Fruit fly (Drosophila melanogaster) whole organism, pupa: ENCODE data around the gene Sirt6.

Source experiments
- CG10348 ChIP-seq: fragments of 200-800 bp; sonication (Bioruptor generic); IDR thresholded peaks from 2 replicates; pipeline ENCODE4 v1.3.6; 2022; ENCODE audit warnings: missing biosample characterization, missing genetic modification characterization
- CG12605 ChIP-seq: fragments of 200-800 bp; sonication (Bioruptor generic); IDR thresholded peaks from 2 replicates; pipeline ENCODE4 v1.3.6; 2022; ENCODE audit warnings: missing biosample characterization, missing genetic modification characterization
- CG13204 ChIP-seq: fragments of 200-800 bp; sonication (Bioruptor generic); optimal IDR thresholded peaks from 2 replicates; lab custom pipeline; 2018; ENCODE audit warnings: missing biosample characterization, mild to moderate bottlenecking, missing genetic modification characterization, moderate library complexity
- CG14655 ChIP-seq: fragments of 200-800 bp; sonication (Bioruptor generic); optimal IDR thresholded peaks from 3 replicates; lab custom pipeline; 2017; ENCODE audit warnings: mild to moderate bottlenecking, missing biosample characterization, missing genetic modification reagents, missing genetic modification characterization
- CG15710 ChIP-seq: fragments of 200-800 bp; sonication (Bioruptor generic); optimal IDR thresholded peaks from 2 replicates; lab custom pipeline; 2018; ENCODE audit warnings: missing biosample characterization, mild to moderate bottlenecking, missing genetic modification characterization, moderate library complexity
- CG17806 ChIP-seq: fragments of 200-800 bp; sonication (Bioruptor generic); optimal IDR thresholded peaks from 2 replicates; lab custom pipeline; 2018; ENCODE audit warnings: missing biosample characterization, mild to moderate bottlenecking, missing genetic modification characterization, moderate library complexity
- CG32121 ChIP-seq: fragments of 200-800 bp; sonication (Bioruptor generic); IDR thresholded peaks from 2 replicates; pipeline ENCODE4 v1.3.6; 2022; ENCODE audit warnings: missing biosample characterization, missing genetic modification characterization
- CG34367 ChIP-seq: fragments of 200-800 bp; sonication (Bioruptor generic); optimal IDR thresholded peaks from 2 replicates; lab custom pipeline; 2018; ENCODE audit warnings: missing biosample characterization, mild to moderate bottlenecking, missing genetic modification characterization
- CG4496 ChIP-seq: fragments of 200-800 bp; sonication (Bioruptor generic); IDR thresholded peaks from 3 replicates; pipeline ENCODE4 v1.3.6; 2022; ENCODE audit warnings: missing biosample characterization, missing genetic modification characterization
- CG8159 ChIP-seq: fragments of 200-800 bp; sonication (Bioruptor generic); optimal IDR thresholded peaks from 3 replicates; lab custom pipeline; 2018; ENCODE audit warnings: missing biosample characterization, mild to moderate bottlenecking, missing genetic modification characterization, moderate library complexity
- CG8301 ChIP-seq: fragments of 200-800 bp; sonication (Bioruptor generic); optimal IDR thresholded peaks from 2 replicates; lab custom pipeline; 2018; ENCODE audit warnings: missing biosample characterization, mild to moderate bottlenecking, missing genetic modification characterization
- CG9948 ChIP-seq: fragments of 200-800 bp; sonication (Bioruptor generic); optimal IDR thresholded peaks from 2 replicates; lab custom pipeline; 2018; ENCODE audit warnings: missing biosample characterization, mild to moderate bottlenecking, missing genetic modification characterization, moderate library complexity
- D1 ChIP-seq: fragments of 200-800 bp; sonication (Bioruptor generic); optimal IDR thresholded peaks from 2 replicates; lab custom pipeline; 2018; ENCODE audit warnings: missing biosample characterization, mild to moderate bottlenecking, missing genetic modification characterization, moderate library complexity
- EcR ChIP-seq: fragments of 200-800 bp; sonication (Bioruptor generic); optimal IDR thresholded peaks from 3 replicates; lab custom pipeline; 2019; ENCODE audit warnings: missing biosample characterization, missing genetic modification characterization, mild to moderate bottlenecking, moderate library complexity, missing genetic modification reagents
- Ets98B ChIP-seq: fragments of 200-800 bp; sonication (Bioruptor generic); IDR thresholded peaks from 2 replicates; pipeline ENCODE4 v1.3.6; 2022; ENCODE audit warnings: missing biosample characterization, missing genetic modification characterization
- Pif1A ChIP-seq: fragments of 200-800 bp; sonication (Bioruptor generic); optimal IDR thresholded peaks from 3 replicates; lab custom pipeline; 2016; ENCODE audit warnings: missing biosample characterization, missing genetic modification characterization
- Pif1B ChIP-seq: fragments of 200-800 bp; sonication (Bioruptor generic); optimal IDR thresholded peaks from 3 replicates; lab custom pipeline; 2016; ENCODE audit warnings: missing biosample characterization, missing genetic modification characterization
- Snoo ChIP-seq: fragments of 200-800 bp; sonication (Bioruptor generic); optimal IDR thresholded peaks from 3 replicates; lab custom pipeline; 2017; ENCODE audit warnings: missing biosample characterization, mild to moderate bottlenecking, missing genetic modification characterization, inconsistent platforms
- fd96Ca ChIP-seq: fragments of 200-800 bp; sonication (Bioruptor generic); IDR thresholded peaks from 3 replicates; pipeline ENCODE4 v1.3.6; 2022; ENCODE audit warnings: missing biosample characterization, missing genetic modification characterization
- gl ChIP-seq: fragments of 200-800 bp; sonication (Bioruptor generic); optimal IDR thresholded peaks from 2 replicates; lab custom pipeline; 2018; ENCODE audit warnings: missing biosample characterization, mild to moderate bottlenecking, missing genetic modification characterization
- rn ChIP-seq: fragments of 200-800 bp; sonication (Bioruptor generic); IDR thresholded peaks from 2 replicates; pipeline ENCODE4 v1.3.6; 2022; ENCODE audit warnings: missing biosample characterization, missing genetic modification characterization

The Sirt6 gene

DNA sequence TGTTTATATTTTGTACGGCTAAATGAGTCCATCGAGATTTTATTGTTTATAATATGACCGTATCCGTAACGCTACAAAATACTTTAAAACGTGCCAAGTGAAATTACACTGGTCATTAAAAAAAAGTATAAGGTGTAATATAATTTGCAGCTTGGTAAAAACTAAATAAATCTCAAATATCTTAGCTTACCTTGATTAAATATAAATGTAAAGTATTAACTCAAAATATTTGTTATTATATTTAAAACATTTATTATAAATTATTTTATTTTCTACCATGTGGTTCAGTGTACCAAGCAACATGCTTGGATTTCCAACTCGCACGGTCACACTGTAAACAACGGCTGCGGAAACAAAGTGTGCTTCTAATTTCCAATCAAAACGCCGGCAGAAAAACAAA is at the start of gene Sirt6, which contains the start of gene pont:
Gene Sirt6 (minus strand): TSS at position 50 of the 400 bp plus-strand sequence.
Gene pont (plus strand): TSS at position 324 of the 400 bp plus-strand sequence.
- TF ChIP-seq Ets98B (GFP tag; lab: Robert Waterston, UW) (no peak), D1 (tag; lab: Kevin White, UChicago) (peak; percentile 88), Snoo (tag; lab: Kevin White, UChicago) (peak; percentile 92), CG10348 (GFP tag; lab: Robert Waterston, UW) (no peak), CG34367 (tag; lab: Kevin White, UChicago) (peak; percentile 91), CG32121 (no peak), Pif1A (GFP tag; lab: Kevin White, UChicago) (peak; percentile 69), CG13204 (peak; percentile 33), CG4496 (GFP tag; lab: Robert Waterston, UW) (no peak), CG8159 (peak; percentile 97), CG8301 (tag; lab: Kevin White, UChicago) (peak; percentile 91), CG15710 (peak; percentile 96), EcR (GFP tag; lab: Kevin White, UChicago) (peak; percentile 41), CG17806 (tag; lab: Kevin White, UChicago) (peak; percentile 95), gl (peak; percentile 62), rn (GFP tag; lab: Robert Waterston, UW) (no peak), CG9948 (tag; lab: Kevin White, UChicago) (peak; percentile 96), fd96Ca (no peak), CG14655 (peak; percentile 94), Pif1B (GFP tag; lab: Kevin White, UChicago) (peak; percentile 72), CG12605 (GFP tag; lab: Robert Waterston, UW) (no peak)

DNA sequence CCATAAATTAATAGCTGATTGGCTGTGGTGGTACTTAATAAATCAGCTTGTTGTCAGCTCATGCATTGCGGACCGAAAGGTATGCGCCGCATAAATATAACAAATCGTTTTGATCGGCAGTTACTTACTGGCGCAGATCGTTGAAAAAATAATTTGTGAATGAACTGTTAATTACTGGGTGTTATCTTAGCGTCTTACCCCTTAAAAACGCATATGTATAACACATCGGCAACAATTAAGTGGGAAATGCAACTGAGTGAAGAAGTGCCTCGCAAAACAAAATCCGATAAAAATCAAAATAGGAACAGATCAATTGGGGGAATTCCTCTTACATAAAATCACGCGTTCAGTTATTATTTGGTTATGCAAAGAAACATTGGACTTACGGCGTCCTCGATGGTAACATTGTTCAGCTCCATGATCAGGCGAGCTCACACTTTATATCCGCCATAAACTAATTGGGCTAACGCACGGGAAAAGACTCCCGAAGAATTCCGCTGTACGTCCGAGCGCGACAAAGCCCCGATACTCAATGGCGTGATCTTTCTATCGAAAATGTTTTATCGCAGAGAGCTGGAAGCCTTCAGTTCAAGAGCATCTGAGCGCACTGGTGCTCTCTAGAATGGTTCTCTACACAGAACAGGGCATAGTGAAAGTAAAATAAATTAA is 49.6 kb upstream of the Sirt6 start, which contains the start of gene CG6293:
Gene CG6293 (minus strand): TSS at position 538 of the 669 bp plus-strand sequence.
- TF ChIP-seq rn (GFP tag; lab: Robert Waterston, UW) (no peak), Snoo (tag; lab: Kevin White, UChicago) (no peak), CG32121 (no peak), CG8301 (tag; lab: Kevin White, UChicago) (no peak), Pif1B (GFP tag; lab: Kevin White, UChicago) (no peak), CG4496 (GFP tag; lab: Robert Waterston, UW) (no peak), EcR (GFP tag; lab: Kevin White, UChicago) (no peak), CG13204 (no peak), gl (no peak), CG17806 (tag; lab: Kevin White, UChicago) (no peak), CG9948 (tag; lab: Kevin White, UChicago) (no peak), CG10348 (GFP tag; lab: Robert Waterston, UW) (no peak)

DNA sequence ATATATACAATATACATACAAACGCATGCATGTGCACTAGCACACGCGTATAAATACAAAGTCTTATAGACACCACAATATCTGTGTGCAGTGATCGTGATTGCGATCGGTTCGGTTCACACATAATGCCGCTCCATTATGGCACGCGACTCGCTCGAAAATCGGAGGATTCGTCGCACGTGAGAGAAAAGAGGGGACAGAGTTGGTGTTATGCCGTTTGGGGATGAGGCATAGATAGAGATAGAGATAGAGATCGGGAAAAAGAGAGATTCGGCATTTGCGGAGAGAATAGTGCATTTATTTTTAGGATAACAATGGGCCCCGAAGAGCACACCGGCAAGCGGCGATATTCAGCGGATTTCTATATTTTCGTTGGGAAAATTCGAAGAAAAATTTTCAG is 22.5 kb upstream of the Sirt6 start:
- TF ChIP-seq CG8301 (tag; lab: Kevin White, UChicago) = no peak
- TF ChIP-seq CG9948 (tag; lab: Kevin White, UChicago) = no peak
- no peak; the same call in 1 of the 2 replicates for TF ChIP-seq Ets98B (GFP tag; lab: Robert Waterston, UW)
- no peak for TF ChIP-seq Pif1A (GFP tag; lab: Kevin White, UChicago)
- TF ChIP-seq CG34367 (tag; lab: Kevin White, UChicago) = no peak
- TF ChIP-seq CG10348 (GFP tag; lab: Robert Waterston, UW) = no peak
- TF ChIP-seq CG4496 (GFP tag; lab: Robert Waterston, UW) = no peak
- no peak for TF ChIP-seq CG17806 (tag; lab: Kevin White, UChicago)
- TF ChIP-seq Snoo (tag; lab: Kevin White, UChicago) = no peak
- no peak for TF ChIP-seq CG8159
- no peak for TF ChIP-seq D1 (tag; lab: Kevin White, UChicago)

DNA sequence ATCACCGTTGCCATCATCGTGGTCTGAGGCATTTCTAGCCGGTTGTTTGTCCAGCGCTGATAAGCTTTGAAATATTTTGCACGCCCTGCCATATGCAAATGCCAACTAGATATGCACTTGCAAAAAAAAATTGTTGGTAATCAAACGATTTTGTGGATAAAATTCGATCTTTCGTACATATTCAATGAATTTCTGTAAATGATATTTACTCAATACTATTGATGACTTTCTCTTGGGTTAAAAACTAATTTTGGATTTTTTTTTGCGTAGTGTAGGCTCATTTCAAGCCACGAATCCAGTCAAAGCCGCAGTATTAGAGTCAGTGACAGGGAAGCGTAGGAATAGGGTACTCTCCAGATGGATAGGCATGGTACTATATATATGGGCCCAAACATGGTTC is 21.5 kb upstream of the Sirt6 start:
- TF ChIP-seq Ets98B (GFP tag; lab: Robert Waterston, UW) (peak; percentile 31; the same call in 1 of the 2 replicates), Pif1B (GFP tag; lab: Kevin White, UChicago) (no peak), CG8159 (no peak), CG8301 (tag; lab: Kevin White, UChicago) (peak; percentile 58), CG9948 (tag; lab: Kevin White, UChicago) (no peak), CG10348 (GFP tag; lab: Robert Waterston, UW) (no peak), CG14655 (peak; percentile 61)

dm6 chr3R:10282077-10282476 is 20.4 kb upstream of the Sirt6 start:
- TF ChIP-seq CG34367 (tag; lab: Kevin White, UChicago) (no peak), D1 (tag; lab: Kevin White, UChicago) (no peak), fd96Ca (peak; percentile 49; the same call in 2 of the 3 replicates), CG12605 (GFP tag; lab: Robert Waterston, UW) (peak; percentile 76), gl (no peak), Snoo (tag; lab: Kevin White, UChicago) (no peak), CG32121 (peak; percentile 84), rn (GFP tag; lab: Robert Waterston, UW) (0 out of 2 replicates have a peak, but pooled peaks have one; percentile 8), CG4496 (GFP tag; lab: Robert Waterston, UW) (peak; percentile 78), CG13204 (no peak), Pif1B (GFP tag; lab: Kevin White, UChicago) (no peak), CG10348 (GFP tag; lab: Robert Waterston, UW) (no peak), Pif1A (GFP tag; lab: Kevin White, UChicago) (peak; percentile 30), CG8159 (no peak), Ets98B (GFP tag; lab: Robert Waterston, UW) (peak; percentile 81)
